Worm (Caenorhabditis elegans): ENCODE results near the gene rrp-1.

The rrp-1 gene

DNA sequence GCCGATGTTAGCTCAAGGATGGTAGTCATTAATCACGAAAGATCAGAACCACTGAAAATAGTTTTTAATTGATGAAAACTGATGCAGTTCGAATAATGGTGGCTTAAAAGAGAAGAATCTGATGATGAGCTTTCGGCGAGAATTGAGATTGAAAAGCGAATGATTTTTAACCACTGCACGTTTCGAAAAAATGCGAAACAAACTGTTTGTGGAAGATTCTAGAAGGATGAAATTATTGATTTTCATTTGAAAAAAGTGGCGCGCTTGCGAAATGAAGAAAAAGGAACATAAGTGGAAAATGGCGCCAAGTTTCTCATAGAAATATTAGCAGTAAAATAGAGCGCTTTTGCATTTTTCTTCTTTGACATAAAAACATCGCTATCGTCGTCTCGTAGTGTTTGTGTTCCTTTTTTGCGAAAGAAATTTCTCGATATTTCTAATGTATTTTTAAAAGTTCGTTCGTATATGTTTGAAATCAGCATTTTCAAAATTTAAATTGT, 12.9 kb upstream of the rrp-1 start, which contains the start of gene uba-1 (continued):
- TF ChIP-seq K11D2.4 (GFP tag; IDR thresholded peaks at IDR 0.05) (0 out of 2 replicates have a peak, but pooled peaks have one; percentile 18), F39B2.1 (GFP tag; IDR thresholded peaks at IDR 0.05) (no peak), hmg-1.2 (GFP tag; IDR thresholded peaks at IDR 0.05) (peak; percentile 53), B0336.3 (GFP tag; IDR thresholded peaks at IDR 0.05) (peak; percentile 94), die-1 (tag; optimal IDR thresholded peaks at IDR 0.05) (peak; percentile 42), Y53G8AR.9 (GFP tag; conservative IDR thresholded peaks at IDR 0.05) (peak; percentile 89), F52B5.7 (tag; optimal IDR thresholded peaks at IDR 0.05) (peak; percentile 35), madf-6 (GFP tag; IDR thresholded peaks at IDR 0.05) (peak; percentile 94), nfya-1 (tag; optimal IDR thresholded peaks at IDR 0.05; ENCODE audit: borderline replicate concordance, insufficient read depth) (no peak), F22D6.2 (tag; optimal IDR thresholded peaks at IDR 0.05) (no peak), hrde-1 (tag; optimal IDR thresholded peaks at IDR 0.05; ENCODE audit: borderline replicate concordance) (peak; percentile 36), Y67H2A.10 (GFP tag; conservative IDR thresholded peaks at IDR 0.05) (no peak), hlh-26 (GFP tag; conservative IDR thresholded peaks at IDR 0.05) (no peak), mxl-1 (tag; optimal IDR thresholded peaks at IDR 0.05) (no peak), attf-3 (GFP tag; conservative IDR thresholded peaks at IDR 0.05) (no peak), lir-1 (GFP tag; conservative IDR thresholded peaks at IDR 0.05) (no peak; the same call in 1 of the 2 replicates), madf-10 (tag; optimal IDR thresholded peaks at IDR 0.05) (peak; percentile 53), atf-7 (tag; optimal IDR thresholded peaks at IDR 0.05) (peak; percentile 48), hsf-1 (GFP tag; IDR thresholded peaks at IDR 0.05) (peak; percentile 97), ztf-28 (GFP tag; IDR thresholded peaks at IDR 0.05) (no peak), nfyb-1 (GFP tag; IDR thresholded peaks at IDR 0.05) (peak; percentile 85), B0261.1 (tag; optimal IDR thresholded peaks at IDR 0.05) (no peak), Y56A3A.18 (GFP tag; IDR thresholded peaks at IDR 0.05) (no peak; the same call in 1 of the 2 replicates), K12H6.12 (tag; optimal IDR thresholded peaks at IDR 0.05) (no peak), C06A6.2 (GFP tag; conservative IDR thresholded peaks at IDR 0.05) (no peak; the same call in 1 of the 2 replicates), C17E4.6 (GFP tag; IDR thresholded peaks at IDR 0.05) (peak; percentile 77), lsy-27 (tag; optimal IDR thresholded peaks at IDR 0.05; ENCODE audit: borderline replicate concordance, insufficient read depth) (no peak), mcd-1 (GFP tag; IDR thresholded peaks at IDR 0.05) (peak; percentile 58; the same call in 1 of the 2 replicates), egl-44 (GFP tag; IDR thresholded peaks at IDR 0.05) (no peak), tbp1 (GFP tag; optimal IDR thresholded peaks at IDR 0.05) (peak; percentile 42), F49E8.2 (tag; optimal IDR thresholded peaks at IDR 0.05; ENCODE audit: insufficient read depth) (peak; percentile 53), nfya-2 (GFP tag; IDR thresholded peaks at IDR 0.05) (no peak), ceh-40 (GFP tag; IDR thresholded peaks at IDR 0.05) (no peak), ets-4 (GFP tag; optimal IDR thresholded peaks at IDR 0.05) (no peak), egl-18 (GFP tag; IDR thresholded peaks at IDR 0.05) (no peak), nhr-179 (tag; optimal IDR thresholded peaks at IDR 0.05) (no peak), ZK185.1 (tag; optimal IDR thresholded peaks at IDR 0.05; ENCODE audit: poor library complexity, severe bottlenecking) (peak; percentile 87), cebp-2 (GFP tag; IDR thresholded peaks at IDR 0.05) (no peak), F23B12.7 (tag; optimal IDR thresholded peaks at IDR 0.05; ENCODE audit: insufficient read depth) (peak; percentile 59), pbrm-1 (GFP tag; IDR thresholded peaks at IDR 0.05) (peak; percentile 63; the same call in 1 of the 2 replicates), Y79H2A.3 (GFP tag; conservative IDR thresholded peaks at IDR 0.05) (no peak), ekl-4 (GFP tag; IDR thresholded peaks at IDR 0.05) (peak; percentile 71; the same call in 1 of the 2 replicates), T26A5.8 (tag; optimal IDR thresholded peaks at IDR 0.05) (no peak), aptf-2 (GFP tag; conservative IDR thresholded peaks at IDR 0.05) (0 out of 2 replicates have a peak, but pooled peaks have one; percentile 19), attf-6 (GFP tag; IDR thresholded peaks at IDR 0.05) (0 out of 2 replicates have a peak, but pooled peaks have one; percentile 25), F57C9.4 (tag; optimal IDR thresholded peaks at IDR 0.05) (no peak), sea-2 (GFP tag; IDR thresholded peaks at IDR 0.05) (no peak), ztf-22 (GFP tag; optimal IDR thresholded peaks at IDR 0.05) (peak; percentile 31)
